Fruit fly (Drosophila melanogaster) whole organism, embryonic: Measurements from ENCODE around the gene CG15725.

Experiments
- BEAF-32 ChIP-seq: fragments of 200-800 bp; sonication (Bioruptor generic); optimal IDR thresholded peaks from 3 replicates; lab custom pipeline; 2017; ENCODE audit warnings: missing biosample characterization, missing genetic modification characterization, mild to moderate bottlenecking, moderate library complexity, missing genetic modification reagents
- Blimp-1 ChIP-seq: fragments of 200-800 bp; sonication (Bioruptor generic); optimal IDR thresholded peaks from 3 replicates; lab custom pipeline; 2018; ENCODE audit warnings: missing biosample characterization, missing genetic modification characterization, mild to moderate bottlenecking, moderate library complexity, missing genetic modification reagents
- CG10462 ChIP-seq: fragments of 200-800 bp; sonication (Bioruptor generic); optimal IDR thresholded peaks from 2 replicates; lab custom pipeline; 2016; ENCODE audit warnings: missing biosample characterization, missing genetic modification characterization
- CG11085 ChIP-seq: fragments of 200-800 bp; sonication (Bioruptor generic); IDR thresholded peaks from 2 replicates; pipeline ENCODE4 v1.3.6; 2022; ENCODE audit warnings: missing biosample characterization, missing genetic modification characterization
- CG11695 ChIP-seq: fragments of 200-800 bp; sonication (Bioruptor generic); IDR thresholded peaks from 3 replicates; pipeline ENCODE4 v1.3.6; 2022; ENCODE audit warnings: missing biosample characterization, missing genetic modification characterization
- CG12299 ChIP-seq: fragments of 200-800 bp; sonication (Bioruptor generic); optimal IDR thresholded peaks from 2 replicates; lab custom pipeline; 2018; ENCODE audit warnings: missing biosample characterization, mild to moderate bottlenecking, missing genetic modification characterization
- CG12659 ChIP-seq: fragments of 200-800 bp; sonication (Bioruptor generic); optimal IDR thresholded peaks from 3 replicates; lab custom pipeline; 2017; ENCODE audit warnings: mild to moderate bottlenecking, missing biosample characterization, missing genetic modification reagents, missing genetic modification characterization
- CG13296 ChIP-seq: fragments of 200-800 bp; sonication (Bioruptor generic); optimal IDR thresholded peaks from 3 replicates; lab custom pipeline; 2018; ENCODE audit warnings: missing biosample characterization, mild to moderate bottlenecking, missing genetic modification characterization
- CG14441 ChIP-seq: fragments of 200-800 bp; sonication (Bioruptor generic); IDR thresholded peaks from 2 replicates; pipeline ENCODE4 v1.3.6; 2022; ENCODE audit warnings: missing biosample characterization, missing genetic modification characterization
- CG15269 ChIP-seq: fragments of 200-800 bp; sonication (Bioruptor generic); optimal IDR thresholded peaks from 2 replicates; lab custom pipeline; 2018; ENCODE audit warnings: missing biosample characterization, mild to moderate bottlenecking, missing genetic modification characterization, moderate library complexity
- CG1792 ChIP-seq: fragments of 200-800 bp; sonication (Bioruptor generic); optimal IDR thresholded peaks from 2 replicates; lab custom pipeline; 2016; ENCODE audit warnings: missing biosample characterization, missing genetic modification characterization
- CG2678 ChIP-seq: fragments of 200-800 bp; sonication (Bioruptor generic); optimal IDR thresholded peaks from 3 replicates; lab custom pipeline; 2019; ENCODE audit warnings: missing biosample characterization, mild to moderate bottlenecking, missing genetic modification characterization, moderate library complexity
- CG2712 ChIP-seq: fragments of 200-800 bp; optimal IDR thresholded peaks from 3 replicates; lab custom pipeline; 2019; ENCODE audit warnings: missing biosample characterization, mild to moderate bottlenecking, missing genetic modification characterization, moderate library complexity
- CG30020 ChIP-seq: fragments of 200-800 bp; optimal IDR thresholded peaks from 2 replicates; lab custom pipeline; 2019; ENCODE audit warnings: missing biosample characterization, mild to moderate bottlenecking, missing genetic modification characterization, moderate library complexity
- CG7839 ChIP-seq: fragments of 200-800 bp; sonication (Bioruptor generic); optimal IDR thresholded peaks from 3 replicates; lab custom pipeline; 2018; ENCODE audit warnings: missing biosample characterization, mild to moderate bottlenecking, missing genetic modification characterization, moderate library complexity
- CG8089 ChIP-seq: fragments of 200-800 bp; sonication (Bioruptor generic); optimal IDR thresholded peaks from 3 replicates; lab custom pipeline; 2016; ENCODE audit warnings: missing biosample characterization, missing genetic modification characterization
- CG8290 ChIP-seq, 3 experiments: fragments of 200-800 bp; sonication (Bioruptor generic); optimal IDR thresholded peaks; 2 replicates each; lab custom pipeline; 2016 to 2019; ENCODE audit warnings: missing biosample characterization in 3 of 3, missing genetic modification characterization in 3 of 3, mild to moderate bottlenecking in 2 of 3, moderate library complexity in 1 of 3
- CG8388 ChIP-seq: fragments of 200-800 bp; sonication (Bioruptor generic); optimal IDR thresholded peaks from 2 replicates; lab custom pipeline; 2019; ENCODE audit warnings: missing biosample characterization, mild to moderate bottlenecking, missing genetic modification characterization, moderate library complexity
- D19A ChIP-seq: fragments of 200-800 bp; optimal IDR thresholded peaks from 3 replicates; lab custom pipeline; 2019; ENCODE audit warnings: missing biosample characterization, mild to moderate bottlenecking, missing genetic modification characterization, moderate library complexity
- Dref ChIP-seq: fragments of 200-800 bp; sonication (Bioruptor generic); IDR thresholded peaks from 2 replicates; pipeline ENCODE4 v1.3.6; 2022; ENCODE audit warnings: missing biosample characterization, missing genetic modification characterization
- Elba2 ChIP-seq: fragments of 200-800 bp; sonication (Bioruptor generic); optimal IDR thresholded peaks from 3 replicates; lab custom pipeline; 2016; ENCODE audit warnings: missing biosample characterization, missing genetic modification characterization
- Ets97D ChIP-seq: fragments of 200-800 bp; sonication (Bioruptor generic); optimal IDR thresholded peaks from 3 replicates; lab custom pipeline; 2016; ENCODE audit warnings: missing biosample characterization, missing genetic modification characterization
- HLH3B ChIP-seq: fragments of 200-800 bp; sonication (Bioruptor generic); IDR thresholded peaks from 2 replicates; pipeline ENCODE4 v1.3.6; 2022; ENCODE audit warnings: missing biosample characterization, missing genetic modification characterization
- Max ChIP-seq: fragments of 200-800 bp; sonication (Bioruptor generic); optimal IDR thresholded peaks from 2 replicates; lab custom pipeline; 2016; ENCODE audit warnings: missing biosample characterization, mild to moderate bottlenecking, missing genetic modification characterization
- Opbp ChIP-seq: fragments of 200-800 bp; sonication (Bioruptor generic); IDR thresholded peaks from 3 replicates; pipeline ENCODE4 v1.3.6; 2022; ENCODE audit warnings: missing biosample characterization, missing genetic modification characterization; ENCODE audit not compliant: partially characterized antibody
- Sry-β ChIP-seq: fragments of 200-800 bp; sonication (Bioruptor generic); optimal IDR thresholded peaks from 2 replicates; lab custom pipeline; 2018; ENCODE audit warnings: missing biosample characterization, mild to moderate bottlenecking, missing genetic modification characterization, moderate library complexity
- Xbp1 ChIP-seq: fragments of 200-800 bp; sonication (Bioruptor generic); optimal IDR thresholded peaks from 3 replicates; lab custom pipeline; 2016; ENCODE audit warnings: missing biosample characterization, mild to moderate bottlenecking, missing genetic modification characterization
- bcd ChIP-seq: fragments of 200-800 bp; sonication (Bioruptor generic); optimal IDR thresholded peaks from 2 replicates; lab custom pipeline; 2017; ENCODE audit warnings: missing biosample characterization, mild to moderate bottlenecking, missing genetic modification characterization
- br ChIP-seq: fragments of >200 bp; optimal IDR thresholded peaks from 2 replicates; lab custom pipeline; 2017
- cg ChIP-seq: fragments of 200-800 bp; sonication (Bioruptor generic); optimal IDR thresholded peaks from 3 replicates; lab custom pipeline; 2019; ENCODE audit warnings: missing biosample characterization, mild to moderate bottlenecking, missing genetic modification characterization, moderate library complexity
- chn ChIP-seq: fragments of 200-800 bp; sonication (Bioruptor generic); optimal IDR thresholded peaks from 2 replicates; lab custom pipeline; 2016; ENCODE audit warnings: missing biosample characterization, missing genetic modification characterization
- corto ChIP-seq: fragments of 200-800 bp; sonication (Bioruptor generic); optimal IDR thresholded peaks from 2 replicates; lab custom pipeline; 2016; ENCODE audit warnings: missing biosample characterization, mild to moderate bottlenecking, missing genetic modification characterization, moderate library complexity
- danr ChIP-seq: fragments of 200-800 bp; sonication (Bioruptor generic); IDR thresholded peaks from 2 replicates; pipeline ENCODE4 v1.3.6; 2022; ENCODE audit warnings: missing biosample characterization, missing genetic modification characterization
- dati ChIP-seq: fragments of 200-800 bp; sonication (Bioruptor generic); IDR thresholded peaks from 2 replicates; pipeline ENCODE4 v1.3.6; 2022; ENCODE audit warnings: missing biosample characterization, missing genetic modification characterization
- dimm ChIP-seq: fragments of 200-800 bp; sonication (Bioruptor generic); IDR thresholded peaks from 2 replicates; pipeline ENCODE4 v1.3.6; 2022; ENCODE audit warnings: missing biosample characterization, missing genetic modification characterization
- fru ChIP-seq: fragments of >200 bp; optimal IDR thresholded peaks from 2 replicates; lab custom pipeline; 2017
- grn ChIP-seq: fragments of 200-800 bp; sonication (Bioruptor generic); optimal IDR thresholded peaks from 3 replicates; lab custom pipeline; 2017; ENCODE audit warnings: missing biosample characterization, missing genetic modification characterization
- lbe ChIP-seq: fragments of 200-800 bp; sonication (Bioruptor generic); optimal IDR thresholded peaks from 2 replicates; lab custom pipeline; 2016; ENCODE audit warnings: missing biosample characterization, mild to moderate bottlenecking, missing genetic modification characterization
- luna ChIP-seq: fragments of 200-800 bp; sonication (Bioruptor generic); optimal IDR thresholded peaks from 2 replicates; lab custom pipeline; 2016; ENCODE audit warnings: missing biosample characterization, missing genetic modification characterization
- onecut ChIP-seq: fragments of 200-800 bp; sonication (Bioruptor generic); IDR thresholded peaks from 2 replicates; pipeline ENCODE4 v1.3.6; 2022; ENCODE audit warnings: missing biosample characterization, missing genetic modification characterization
- peb ChIP-seq: fragments of 200-800 bp; sonication (Bioruptor generic); IDR thresholded peaks from 2 replicates; pipeline ENCODE4 v1.3.6; 2022; ENCODE audit warnings: missing biosample characterization, missing genetic modification characterization
- pros ChIP-seq: fragments of 200-800 bp; sonication (Bioruptor generic); optimal IDR thresholded peaks from 3 replicates; lab custom pipeline; 2019; ENCODE audit warnings: missing biosample characterization, mild to moderate bottlenecking, missing genetic modification characterization, moderate library complexity
- slbo ChIP-seq: fragments of 200-800 bp; sonication (Bioruptor generic); IDR thresholded peaks from 2 replicates; pipeline ENCODE4 v1.3.6; 2022; ENCODE audit warnings: missing biosample characterization, missing genetic modification characterization
- slp2 ChIP-seq: fragments of 200-800 bp; sonication (Bioruptor generic); optimal IDR thresholded peaks from 2 replicates; lab custom pipeline; 2016; ENCODE audit warnings: missing biosample characterization, missing genetic modification characterization
- stwl ChIP-seq: fragments of 200-800 bp; sonication (Bioruptor generic); optimal IDR thresholded peaks from 3 replicates; lab custom pipeline; 2018; ENCODE audit warnings: missing biosample characterization, mild to moderate bottlenecking, missing genetic modification characterization, moderate library complexity
- sug ChIP-seq: fragments of 200-800 bp; optimal IDR thresholded peaks from 2 replicates; lab custom pipeline; 2019; ENCODE audit warnings: missing biosample characterization, mild to moderate bottlenecking, missing genetic modification characterization, moderate library complexity
- tio ChIP-seq: fragments of 200-800 bp; sonication (Bioruptor generic); optimal IDR thresholded peaks from 2 replicates; lab custom pipeline; 2017; ENCODE audit warnings: missing biosample characterization, missing genetic modification characterization, inconsistent platforms
- tx ChIP-seq: fragments of 200-800 bp; sonication (Bioruptor generic); optimal IDR thresholded peaks from 2 replicates; lab custom pipeline; 2016; ENCODE audit warnings: missing biosample characterization, missing genetic modification characterization
- vfl ChIP-seq: fragments of 200-800 bp; sonication (Bioruptor generic); optimal IDR thresholded peaks from 2 replicates; lab custom pipeline; 2016; ENCODE audit warnings: missing biosample characterization, missing genetic modification characterization
- yki ChIP-seq: fragments of >200 bp; optimal IDR thresholded peaks from 3 replicates; lab custom pipeline; 2018
- zfh1 ChIP-seq: fragments of 200-800 bp; sonication (Bioruptor generic); IDR thresholded peaks from 3 replicates; pipeline ENCODE4 v1.3.6; 2022; ENCODE audit warnings: missing biosample characterization, missing genetic modification characterization

Gene CG15725

dm6 chrX:12665112-12665795, 40.4 kb upstream of the CG15725 start (continued):
- TF ChIP-seq Dref (GFP tag; lab: Robert Waterston, UW), result no peak
- peak; percentile 60 for TF ChIP-seq sug (tag; lab: Kevin White, UChicago)
- peak; percentile 74 for TF ChIP-seq CG13296
- no peak for TF ChIP-seq yki (lab: Kevin White, UChicago)
- peak; percentile 90 for TF ChIP-seq tio (GFP tag; lab: Kevin White, UChicago)
- TF ChIP-seq CG15269 (tag; lab: Kevin White, UChicago), result peak; percentile 88
- TF ChIP-seq dimm (GFP tag; lab: Robert Waterston, UW), result no peak; the same call in 1 of the 2 replicates
- TF ChIP-seq bcd, result peak; percentile 89
- peak; percentile 83 for TF ChIP-seq D19A (tag; lab: Kevin White, UChicago)
- no peak for TF ChIP-seq br (lab: Kevin White, UChicago)
- peak; percentile 13 for TF ChIP-seq Ets97D (GFP tag; lab: Kevin White, UChicago)
- peak; percentile 84 for TF ChIP-seq Blimp-1 (GFP tag; lab: Kevin White, UChicago)
- peak; percentile 90 for TF ChIP-seq CG8388
- TF ChIP-seq lbe, result peak; percentile 82
- TF ChIP-seq CG2712 (tag; lab: Kevin White, UChicago), result peak; percentile 93
- TF ChIP-seq vfl (GFP tag; lab: Kevin White, UChicago), result peak; percentile 56
- TF ChIP-seq CG8290 (GFP tag; optimal IDR thresholded peaks at IDR 0.05; lab: Kevin White, UChicago), result peak; percentile 74
- TF ChIP-seq CG8290 (tag; optimal IDR thresholded peaks at IDR 0.05; lab: Kevin White, UChicago), result peak; percentile 74 to 80
- peak; percentile 82 for TF ChIP-seq peb (GFP tag; lab: Robert Waterston, UW)
- TF ChIP-seq CG14441 (GFP tag; lab: Robert Waterston, UW), result peak; percentile 92
- TF ChIP-seq CG2678 (tag; lab: Kevin White, UChicago), result peak; percentile 92
- TF ChIP-seq danr, result peak; percentile 88
- peak; percentile 49 for TF ChIP-seq CG30020 (tag; lab: Kevin White, UChicago)
- peak; percentile 85 for TF ChIP-seq Xbp1 (GFP tag; lab: Kevin White, UChicago)
- TF ChIP-seq CG7839 (tag; lab: Kevin White, UChicago), result peak; percentile 92
- peak; percentile 92 for TF ChIP-seq zfh1 (GFP tag; lab: Robert Waterston, UW)
- peak; percentile 88 for TF ChIP-seq HLH3B (GFP tag; lab: Robert Waterston, UW)
- peak; percentile 8 for TF ChIP-seq tx (GFP tag; lab: Kevin White, UChicago)
- no peak for TF ChIP-seq Elba2
- no peak for TF ChIP-seq luna (GFP tag; lab: Kevin White, UChicago)
- no peak for TF ChIP-seq slp2 (GFP tag; lab: Kevin White, UChicago)
- TF ChIP-seq CG1792 (GFP tag; lab: Kevin White, UChicago), result peak; percentile 57
- TF ChIP-seq CG11695 (GFP tag; lab: Robert Waterston, UW), result peak; percentile 89
- TF ChIP-seq pros (GFP tag; lab: Kevin White, UChicago), result peak; percentile 70
- TF ChIP-seq Max (GFP tag; lab: Kevin White, UChicago), result peak; percentile 75
- peak; percentile 57 for TF ChIP-seq grn (GFP tag; lab: Kevin White, UChicago)
- TF ChIP-seq chn (GFP tag; lab: Kevin White, UChicago), result peak; percentile 39
- TF ChIP-seq CG11085, result peak; percentile 98
- no peak for TF ChIP-seq BEAF-32 (GFP tag; lab: Kevin White, UChicago)
- TF ChIP-seq CG10462 (GFP tag; lab: Kevin White, UChicago), result peak; percentile 74
- no peak for TF ChIP-seq fru (lab: Kevin White, UChicago)
- peak; percentile 96 for TF ChIP-seq slbo
- TF ChIP-seq dati (GFP tag; lab: Robert Waterston, UW), result peak; percentile 82
- peak; percentile 72 for TF ChIP-seq CG12299
- TF ChIP-seq cg (GFP tag; lab: Kevin White, UChicago), result peak; percentile 85
- peak; percentile 81 for TF ChIP-seq onecut (GFP tag; lab: Robert Waterston, UW)
- peak; percentile 82 for TF ChIP-seq corto (GFP tag; lab: Kevin White, UChicago)
- peak; percentile 93 for TF ChIP-seq CG12659 (GFP tag; lab: Kevin White, UChicago)
- peak; percentile 46 for TF ChIP-seq CG8089 (GFP tag; lab: Kevin White, UChicago)
- no peak for TF ChIP-seq Opbp (GFP tag; lab: Robert Waterston, UW)
- TF ChIP-seq stwl (tag; lab: Kevin White, UChicago), result peak; percentile 37
- no peak for TF ChIP-seq Sry-β (GFP tag; lab: Kevin White, UChicago)
